Fruit fly (Drosophila melanogaster) whole organism, embryonic: ENCODE measurements around the gene NitFhit.

Experiments used
- ATbp ChIP-seq: fragments of 200-800 bp; sonication (Bioruptor generic); optimal IDR thresholded peaks from 2 replicates; lab custom pipeline; 2017; ENCODE audit warnings: missing biosample characterization, mild to moderate bottlenecking, missing genetic modification characterization, missing genetic modification reagents
- Aef1 ChIP-seq: fragments of 200-800 bp; sonication (Bioruptor generic); IDR thresholded peaks from 3 replicates; pipeline ENCODE4 v1.3.6; 2022; ENCODE audit warnings: missing biosample characterization, missing genetic modification characterization
- Bdp1 ChIP-seq: fragments of 200-800 bp; sonication (Bioruptor generic); optimal IDR thresholded peaks from 3 replicates; lab custom pipeline; 2016; ENCODE audit warnings: missing biosample characterization, missing genetic modification characterization
- CG10274 ChIP-seq: fragments of 200-800 bp; sonication (Bioruptor generic); optimal IDR thresholded peaks from 3 replicates; lab custom pipeline; 2017; ENCODE audit warnings: missing biosample characterization, mild to moderate bottlenecking, missing genetic modification characterization
- CG10543 ChIP-seq: fragments of 200-800 bp; sonication (Bioruptor generic); optimal IDR thresholded peaks from 3 replicates; lab custom pipeline; 2017; ENCODE audit warnings: missing biosample characterization, mild to moderate bottlenecking, missing genetic modification characterization, moderate library complexity
- CG11398 ChIP-seq: fragments of 200-800 bp; sonication (Bioruptor generic); optimal IDR thresholded peaks from 2 replicates; lab custom pipeline; 2016; ENCODE audit warnings: missing biosample characterization, missing genetic modification characterization
- CG11456 ChIP-seq: fragments of 200-800 bp; sonication (Bioruptor generic); IDR thresholded peaks from 3 replicates; pipeline ENCODE4 v1.3.6; 2022; ENCODE audit warnings: missing biosample characterization, missing genetic modification characterization
- CG13424 ChIP-seq: fragments of 200-800 bp; sonication (Bioruptor generic); optimal IDR thresholded peaks from 2 replicates; lab custom pipeline; 2019; ENCODE audit warnings: missing biosample characterization, mild to moderate bottlenecking, missing genetic modification characterization, moderate library complexity
- CG13775 ChIP-seq: fragments of 200-800 bp; sonication (Bioruptor generic); optimal IDR thresholded peaks from 3 replicates; lab custom pipeline; 2017; ENCODE audit warnings: missing biosample characterization, mild to moderate bottlenecking, missing genetic modification characterization
- CG15269 ChIP-seq: fragments of 200-800 bp; sonication (Bioruptor generic); optimal IDR thresholded peaks from 2 replicates; lab custom pipeline; 2018; ENCODE audit warnings: missing biosample characterization, mild to moderate bottlenecking, missing genetic modification characterization, moderate library complexity
- CG16779 ChIP-seq: fragments of 200-800 bp; sonication (Bioruptor generic); IDR thresholded peaks from 2 replicates; pipeline ENCODE4 v1.3.6; 2022; ENCODE audit warnings: missing biosample characterization, missing genetic modification characterization
- CG16815 ChIP-seq: fragments of 200-800 bp; sonication (Bioruptor generic); optimal IDR thresholded peaks from 3 replicates; lab custom pipeline; 2017; ENCODE audit warnings: missing biosample characterization, mild to moderate bottlenecking, missing genetic modification characterization
- CG18764 ChIP-seq: fragments of 200-800 bp; sonication (Bioruptor generic); optimal IDR thresholded peaks from 3 replicates; lab custom pipeline; 2016; ENCODE audit warnings: missing biosample characterization, missing genetic modification characterization
- CG34422 ChIP-seq: fragments of 200-800 bp; sonication (Bioruptor generic); IDR thresholded peaks from 3 replicates; pipeline ENCODE4 v1.3.6; 2022; ENCODE audit warnings: missing biosample characterization, missing genetic modification characterization
- CG4360 ChIP-seq: fragments of 200-800 bp; sonication (Bioruptor generic); IDR thresholded peaks from 2 replicates; pipeline ENCODE4 v1.3.6; 2022; ENCODE audit warnings: missing biosample characterization, missing genetic modification characterization
- CG5180 ChIP-seq: fragments of 200-800 bp; sonication (Bioruptor generic); optimal IDR thresholded peaks from 3 replicates; lab custom pipeline; 2017; ENCODE audit warnings: missing biosample characterization, missing genetic modification characterization, mild to moderate bottlenecking, moderate library complexity, missing genetic modification reagents
- CG6254 ChIP-seq: fragments of 200-800 bp; sonication (Bioruptor generic); optimal IDR thresholded peaks from 3 replicates; lab custom pipeline; 2017; ENCODE audit warnings: mild to moderate bottlenecking, missing biosample characterization, missing genetic modification reagents, missing genetic modification characterization
- CG9437 ChIP-seq: fragments of 200-800 bp; sonication (Bioruptor generic); optimal IDR thresholded peaks from 2 replicates; lab custom pipeline; 2018; ENCODE audit warnings: missing biosample characterization, mild to moderate bottlenecking, missing genetic modification characterization
- CrebB ChIP-seq: fragments of 200-800 bp; sonication (Bioruptor generic); optimal IDR thresholded peaks from 3 replicates; lab custom pipeline; 2018; ENCODE audit warnings: missing biosample characterization, mild to moderate bottlenecking, missing genetic modification characterization
- Eip74EF ChIP-seq, 2 experiments: fragments of 200-800 bp in 1 of 2; fragments of >200 bp in 1 of 2; sonication (Bioruptor generic) in 1 of 2; optimal IDR thresholded peaks; 2 replicates each; lab custom pipeline; 2017 to 2019; ENCODE audit warnings: missing biosample characterization in 2 of 2, missing genetic modification characterization in 2 of 2, mild to moderate bottlenecking in 1 of 2, moderate library complexity in 1 of 2
- Hr3 ChIP-seq: fragments of 200-800 bp; sonication (Bioruptor generic); optimal IDR thresholded peaks from 3 replicates; lab custom pipeline; 2016; ENCODE audit warnings: missing biosample characterization, missing genetic modification characterization
- MTF-1 ChIP-seq: fragments of 200-800 bp; sonication (Bioruptor generic); optimal IDR thresholded peaks from 2 replicates; lab custom pipeline; 2018; ENCODE audit warnings: missing biosample characterization, mild to moderate bottlenecking, missing genetic modification characterization, borderline replicate concordance
- NC2α ChIP-seq: fragments of 200-800 bp; sonication (Bioruptor generic); optimal IDR thresholded peaks from 2 replicates; lab custom pipeline; 2016; ENCODE audit warnings: missing biosample characterization, missing genetic modification characterization
- Nf-YC ChIP-seq: fragments of 200-800 bp; optimal IDR thresholded peaks from 3 replicates; lab custom pipeline; 2019; ENCODE audit warnings: missing biosample characterization, mild to moderate bottlenecking, missing genetic modification characterization, moderate library complexity
- NfI ChIP-seq: fragments of 200-800 bp; sonication (Bioruptor generic); optimal IDR thresholded peaks from 3 replicates; lab custom pipeline; 2018; ENCODE audit warnings: missing biosample characterization, mild to moderate bottlenecking, missing genetic modification characterization, moderate library complexity
- Six4 ChIP-seq: fragments of 200-800 bp; sonication (Bioruptor generic); optimal IDR thresholded peaks from 2 replicates; lab custom pipeline; 2016; ENCODE audit warnings: missing biosample characterization, missing genetic modification characterization
- Spps ChIP-seq: fragments of 200-800 bp; sonication (Bioruptor generic); optimal IDR thresholded peaks from 2 replicates; lab custom pipeline; 2018; ENCODE audit warnings: missing biosample characterization, mild to moderate bottlenecking, missing genetic modification characterization
- Sry-β ChIP-seq: fragments of 200-800 bp; sonication (Bioruptor generic); optimal IDR thresholded peaks from 2 replicates; lab custom pipeline; 2018; ENCODE audit warnings: missing biosample characterization, mild to moderate bottlenecking, missing genetic modification characterization, moderate library complexity
- Taf1 ChIP-seq: fragments of 200-800 bp; sonication (Bioruptor generic); IDR thresholded peaks from 2 replicates; pipeline ENCODE4 v1.3.6; 2022; ENCODE audit warnings: missing biosample characterization, missing genetic modification characterization
- ac ChIP-seq: fragments of 200-800 bp; sonication (Bioruptor generic); optimal IDR thresholded peaks from 3 replicates; lab custom pipeline; 2017; ENCODE audit warnings: missing biosample characterization, mild to moderate bottlenecking, missing genetic modification characterization
- al ChIP-seq: fragments of 200-800 bp; sonication (Bioruptor generic); IDR thresholded peaks from 2 replicates; pipeline ENCODE4 v1.3.6; 2022; ENCODE audit warnings: missing biosample characterization, missing genetic modification characterization
- bcd ChIP-seq: fragments of 200-800 bp; sonication (Bioruptor generic); optimal IDR thresholded peaks from 2 replicates; lab custom pipeline; 2017; ENCODE audit warnings: missing biosample characterization, mild to moderate bottlenecking, missing genetic modification characterization
- disco-r ChIP-seq: fragments of 200-800 bp; sonication (Bioruptor generic); optimal IDR thresholded peaks from 2 replicates; lab custom pipeline; 2016; ENCODE audit warnings: missing biosample characterization, missing genetic modification characterization
- dmrt11E ChIP-seq: fragments of 200-800 bp; sonication (Bioruptor generic); optimal IDR thresholded peaks from 3 replicates; lab custom pipeline; 2018; ENCODE audit warnings: missing biosample characterization, mild to moderate bottlenecking, missing genetic modification characterization, moderate library complexity
- dmrt99B ChIP-seq: fragments of 200-800 bp; sonication (Bioruptor generic); optimal IDR thresholded peaks from 2 replicates; lab custom pipeline; 2018; ENCODE audit warnings: missing biosample characterization, mild to moderate bottlenecking, missing genetic modification characterization, moderate library complexity
- ftz-f1 ChIP-seq: fragments of 200-800 bp; sonication (Bioruptor generic); optimal IDR thresholded peaks from 2 replicates; lab custom pipeline; 2016; ENCODE audit warnings: missing biosample characterization, missing genetic modification characterization
- grau ChIP-seq: fragments of 200-800 bp; optimal IDR thresholded peaks from 3 replicates; lab custom pipeline; 2019; ENCODE audit warnings: missing biosample characterization, mild to moderate bottlenecking, missing genetic modification characterization, moderate library complexity
- hb ChIP-seq: fragments of 200-800 bp; sonication (Bioruptor generic); IDR thresholded peaks from 3 replicates; pipeline ENCODE4 v1.3.6; 2022; ENCODE audit warnings: missing biosample characterization, missing genetic modification characterization; ENCODE audit not compliant: partially characterized antibody
- kay ChIP-seq: fragments of 200-800 bp; sonication (Bioruptor generic); optimal IDR thresholded peaks from 2 replicates; lab custom pipeline; 2016; ENCODE audit warnings: missing biosample characterization, missing genetic modification characterization
- knrl ChIP-seq: fragments of 200-800 bp; sonication (Bioruptor generic); IDR thresholded peaks from 3 replicates; pipeline ENCODE4 v1.3.6; 2022; ENCODE audit warnings: missing biosample characterization, missing genetic modification characterization; ENCODE audit not compliant: partially characterized antibody
- lab ChIP-seq: fragments of 200-800 bp; sonication (Bioruptor generic); optimal IDR thresholded peaks from 3 replicates; lab custom pipeline; 2017; ENCODE audit warnings: missing biosample characterization, missing genetic modification characterization, mild to moderate bottlenecking, moderate library complexity, missing genetic modification reagents
- pan ChIP-seq, 4 experiments: fragments of >200 bp in 3 of 4; fragments of 200-800 bp in 1 of 4; sonication (Bioruptor generic) in 1 of 4; optimal IDR thresholded peaks in 3 of 4; IDR thresholded peaks in 1 of 4; 2 replicates each; pipeline versions ENCODE4 v1.3.6 to Lab custom; 2017 to 2022; ENCODE audit warnings: missing biosample characterization in 2 of 4, missing genetic modification characterization in 2 of 4, mixed read lengths in 1 of 4
- pfk ChIP-seq: fragments of 200-800 bp; sonication (Bioruptor generic); optimal IDR thresholded peaks from 2 replicates; lab custom pipeline; 2018; ENCODE audit warnings: missing biosample characterization, mild to moderate bottlenecking, missing genetic modification characterization, moderate library complexity
- seq ChIP-seq: fragments of 200-800 bp; sonication (Bioruptor generic); IDR thresholded peaks from 2 replicates; pipeline ENCODE4 v1.3.6; 2022; ENCODE audit warnings: missing biosample characterization, missing genetic modification characterization
- slp2 ChIP-seq: fragments of 200-800 bp; sonication (Bioruptor generic); optimal IDR thresholded peaks from 2 replicates; lab custom pipeline; 2016; ENCODE audit warnings: missing biosample characterization, missing genetic modification characterization
- ssp ChIP-seq: fragments of 200-800 bp; sonication (Bioruptor generic); IDR thresholded peaks from 2 replicates; pipeline ENCODE4 v1.3.6; 2022; ENCODE audit warnings: missing biosample characterization, missing genetic modification characterization
- vfl ChIP-seq: fragments of 200-800 bp; sonication (Bioruptor generic); optimal IDR thresholded peaks from 2 replicates; lab custom pipeline; 2016; ENCODE audit warnings: missing biosample characterization, missing genetic modification characterization
- z ChIP-seq: fragments of 200-800 bp; sonication (Bioruptor generic); IDR thresholded peaks from 3 replicates; pipeline ENCODE4 v1.3.6; 2022; ENCODE audit warnings: missing biosample characterization, missing genetic modification characterization
- zfh1 ChIP-seq: fragments of 200-800 bp; sonication (Bioruptor generic); IDR thresholded peaks from 3 replicates; pipeline ENCODE4 v1.3.6; 2022; ENCODE audit warnings: missing biosample characterization, missing genetic modification characterization

The NitFhit gene

dm6 chr3L:156591-157303 lies 46.8 kb upstream of the NitFhit start (continued):
- TF ChIP-seq CG16779 (GFP tag; lab: Robert Waterston, UW) (no peak), Sry-β (GFP tag; lab: Kevin White, UChicago) (no peak), Nf-YC (tag; lab: Kevin White, UChicago) (peak; percentile 23), CG11398 (GFP tag; lab: Kevin White, UChicago) (no peak), ftz-f1 (GFP tag; lab: Kevin White, UChicago) (no peak), CrebB (tag; lab: Kevin White, UChicago) (no peak), knrl (GFP tag; lab: Robert Waterston, UW) (no peak), CG13424 (tag; lab: Kevin White, UChicago) (no peak), bcd (GFP tag; lab: Kevin White, UChicago) (no peak), CG9437 (GFP tag; lab: Kevin White, UChicago) (no peak), vfl (no peak), Eip74EF (GFP tag; optimal IDR thresholded peaks at IDR 0.05; lab: Kevin White, UChicago) (no peak), CG6254 (GFP tag; lab: Kevin White, UChicago) (no peak), Six4 (GFP tag; lab: Kevin White, UChicago) (no peak), seq (no peak), NfI (GFP tag; lab: Kevin White, UChicago) (no peak), ssp (GFP tag; lab: Robert Waterston, UW) (no peak), CG15269 (no peak), Taf1 (GFP tag; lab: Robert Waterston, UW) (no peak), CG5180 (no peak), CG11456 (GFP tag; lab: Robert Waterston, UW) (no peak), pfk (no peak), CG10274 (no peak), CG4360 (no peak), hb (GFP tag; lab: Robert Waterston, UW) (no peak), zfh1 (0 out of 3 replicates have a peak, but pooled peaks have one; percentile 6), CG34422 (GFP tag; lab: Robert Waterston, UW) (no peak), Spps (tag; lab: Kevin White, UChicago) (no peak), disco-r (GFP tag; lab: Kevin White, UChicago) (no peak), lab (GFP tag; lab: Kevin White, UChicago) (peak; percentile 38), al (GFP tag; lab: Robert Waterston, UW) (no peak), CG13775 (GFP tag; lab: Kevin White, UChicago) (no peak), dmrt11E (tag; lab: Kevin White, UChicago) (no peak), CG10543 (peak; percentile 76), MTF-1 (GFP tag; lab: Kevin White, UChicago) (no peak), z (no peak), Hr3 (GFP tag; lab: Kevin White, UChicago) (no peak), grau (no peak), Bdp1 (no peak), dmrt99B (no peak), kay (no peak), CG18764 (GFP tag; lab: Kevin White, UChicago) (no peak), slp2 (no peak), pan (optimal IDR thresholded peaks at IDR 0.05; lab: Kevin White, UChicago) (no peak), pan (GFP tag; optimal IDR thresholded peaks at IDR 0.05 in 1 of 2, IDR thresholded peaks at IDR 0.05 in 1 of 2) (no peak), Aef1 (GFP tag; lab: Robert Waterston, UW) (no peak), ATbp (GFP tag; lab: Kevin White, UChicago) (no peak), CG16815 (GFP tag; lab: Kevin White, UChicago) (no peak), ac (GFP tag; lab: Kevin White, UChicago) (no peak), NC2α (GFP tag; lab: Kevin White, UChicago) (no peak)
